Fruit fly (Drosophila melanogaster) whole organism, prepupa: Measurements from ENCODE around the gene CG44085.
A peak's percentile ranks its signal among the peaks of the same experiment; 100 is the strongest.

Source experiments
- CG10631 ChIP-seq: fragments of 200-800 bp; sonication (Bioruptor generic); optimal IDR thresholded peaks from 2 replicates; lab custom pipeline; 2016; ENCODE audit warnings: missing biosample characterization, missing genetic modification characterization
- CG10669 ChIP-seq: fragments of 200-800 bp; sonication (Bioruptor generic); optimal IDR thresholded peaks from 3 replicates; lab custom pipeline; 2018; ENCODE audit warnings: missing biosample characterization, mild to moderate bottlenecking, missing genetic modification characterization, moderate library complexity
- CG11294 ChIP-seq: fragments of 200-800 bp; sonication (Bioruptor generic); IDR thresholded peaks from 2 replicates; pipeline ENCODE4 v1.3.6; 2022; ENCODE audit warnings: missing biosample characterization, missing genetic modification characterization
- CG11762 ChIP-seq: fragments of 200-800 bp; sonication (Bioruptor generic); optimal IDR thresholded peaks from 3 replicates; lab custom pipeline; 2016; ENCODE audit warnings: missing biosample characterization, missing genetic modification characterization; ENCODE audit not compliant: insufficient read depth
- CG11902 ChIP-seq: fragments of 200-800 bp; sonication (Bioruptor generic); optimal IDR thresholded peaks from 3 replicates; lab custom pipeline; 2016; ENCODE audit warnings: missing biosample characterization, missing genetic modification characterization
- CG16779 ChIP-seq: fragments of 200-800 bp; sonication (Bioruptor generic); optimal IDR thresholded peaks from 3 replicates; lab custom pipeline; 2017; ENCODE audit warnings: missing biosample characterization, mild to moderate bottlenecking, missing genetic modification characterization
- CG31627 ChIP-seq: fragments of 200-800 bp; sonication (Bioruptor generic); optimal IDR thresholded peaks from 3 replicates; lab custom pipeline; 2016; ENCODE audit warnings: missing biosample characterization, missing genetic modification characterization
- CG32006 ChIP-seq: fragments of 200-800 bp; sonication (Bioruptor generic); optimal IDR thresholded peaks from 3 replicates; lab custom pipeline; 2017; ENCODE audit warnings: missing biosample characterization, mild to moderate bottlenecking, missing genetic modification characterization
- CG34406 ChIP-seq: fragments of 200-800 bp; sonication (Bioruptor generic); optimal IDR thresholded peaks from 3 replicates; lab custom pipeline; 2016; ENCODE audit warnings: missing biosample characterization, missing genetic modification characterization
- CG3919 ChIP-seq: fragments of 200-800 bp; sonication (Bioruptor generic); optimal IDR thresholded peaks from 3 replicates; lab custom pipeline; 2016; ENCODE audit warnings: missing biosample characterization, missing genetic modification characterization
- CG4318 ChIP-seq: fragments of 200-800 bp; sonication (Bioruptor generic); optimal IDR thresholded peaks from 3 replicates; lab custom pipeline; 2017; ENCODE audit warnings: missing biosample characterization, mild to moderate bottlenecking, missing genetic modification characterization
- CG6276 ChIP-seq: fragments of 200-800 bp; sonication (Bioruptor generic); optimal IDR thresholded peaks from 2 replicates; lab custom pipeline; 2017; ENCODE audit warnings: missing biosample characterization, mild to moderate bottlenecking, missing genetic modification characterization
- CG6808 ChIP-seq: fragments of 200-800 bp; sonication (Bioruptor generic); optimal IDR thresholded peaks from 3 replicates; lab custom pipeline; 2017; ENCODE audit warnings: missing biosample characterization, missing genetic modification characterization, mild to moderate bottlenecking, moderate library complexity, missing genetic modification reagents
- CG6854 ChIP-seq: fragments of 200-800 bp; sonication (Bioruptor generic); optimal IDR thresholded peaks from 2 replicates; lab custom pipeline; 2017; ENCODE audit warnings: missing biosample characterization, mild to moderate bottlenecking, missing genetic modification characterization
- CG7368 ChIP-seq: fragments of 200-800 bp; sonication (Bioruptor generic); optimal IDR thresholded peaks from 3 replicates; lab custom pipeline; 2016; ENCODE audit warnings: missing biosample characterization, missing genetic modification characterization
- CG8119 ChIP-seq: fragments of 200-800 bp; sonication (Bioruptor generic); IDR thresholded peaks from 3 replicates; pipeline ENCODE4 v1.3.6; 2022; ENCODE audit warnings: missing biosample characterization, missing genetic modification characterization
- CG8319 ChIP-seq: fragments of 200-800 bp; sonication (Bioruptor generic); optimal IDR thresholded peaks from 3 replicates; lab custom pipeline; 2016; ENCODE audit warnings: missing biosample characterization, missing genetic modification characterization
- CG8632 ChIP-seq: fragments of 200-800 bp; sonication (Bioruptor generic); optimal IDR thresholded peaks from 3 replicates; lab custom pipeline; 2016; ENCODE audit warnings: missing biosample characterization, missing genetic modification characterization
- CG9139 ChIP-seq: fragments of 200-800 bp; sonication (Bioruptor generic); optimal IDR thresholded peaks from 3 replicates; lab custom pipeline; 2017; ENCODE audit warnings: missing biosample characterization, mild to moderate bottlenecking, missing genetic modification characterization
- Eip75B ChIP-seq: fragments of 200-800 bp; sonication (Bioruptor generic); optimal IDR thresholded peaks from 3 replicates; lab custom pipeline; 2016; ENCODE audit warnings: missing biosample characterization, missing genetic modification characterization
- Eip78C ChIP-seq: fragments of 200-800 bp; sonication (Bioruptor generic); peaks from one replicate; lab custom pipeline; 2016; ENCODE audit warnings: missing biosample characterization, missing genetic modification characterization
- Eip93F ChIP-seq: fragments of 200-800 bp; sonication (Bioruptor generic); optimal IDR thresholded peaks from 2 replicates; lab custom pipeline; 2016; ENCODE audit warnings: missing biosample characterization, mild to moderate bottlenecking, missing genetic modification characterization
- Ets21C ChIP-seq: fragments of 200-800 bp; sonication (Bioruptor generic); optimal IDR thresholded peaks from 3 replicates; lab custom pipeline; 2016; ENCODE audit warnings: missing biosample characterization, missing genetic modification characterization
- Ets96B ChIP-seq: fragments of 200-800 bp; optimal IDR thresholded peaks from 2 replicates; lab custom pipeline; 2019; ENCODE audit warnings: missing biosample characterization, mild to moderate bottlenecking, missing genetic modification characterization, moderate library complexity
- Gug ChIP-seq: fragments of 200-800 bp; sonication (Bioruptor generic); IDR thresholded peaks from 2 replicates; pipeline ENCODE4 v1.3.6; 2022; ENCODE audit warnings: missing biosample characterization, missing genetic modification characterization
- Hr38 ChIP-seq: sonication (Bioruptor generic); optimal IDR thresholded peaks from 2 replicates; lab custom pipeline; 2016; ENCODE audit warnings: missing biosample characterization, missing genetic modification characterization
- Hr39 ChIP-seq: fragments of 200-800 bp; sonication (Bioruptor generic); optimal IDR thresholded peaks from 2 replicates; lab custom pipeline; 2016; ENCODE audit warnings: missing biosample characterization, missing genetic modification characterization
- Hr4 ChIP-seq: fragments of 200-800 bp; sonication (Bioruptor generic); optimal IDR thresholded peaks from 3 replicates; lab custom pipeline; 2016; ENCODE audit warnings: missing biosample characterization, missing genetic modification characterization
- Lpt ChIP-seq: fragments of 200-800 bp; sonication (Bioruptor generic); optimal IDR thresholded peaks from 3 replicates; lab custom pipeline; 2016; ENCODE audit warnings: missing biosample characterization, missing genetic modification characterization
- Met ChIP-seq: fragments of 200-800 bp; sonication (Bioruptor generic); optimal IDR thresholded peaks from 3 replicates; lab custom pipeline; 2016; ENCODE audit warnings: missing biosample characterization, missing genetic modification characterization
- OdsH ChIP-seq: fragments of 200-800 bp; sonication (Bioruptor generic); optimal IDR thresholded peaks from 3 replicates; lab custom pipeline; 2016; ENCODE audit warnings: missing biosample characterization, missing genetic modification characterization
- Smox ChIP-seq: fragments of 200-800 bp; sonication (Bioruptor generic); optimal IDR thresholded peaks from 3 replicates; lab custom pipeline; 2016; ENCODE audit warnings: missing biosample characterization, missing genetic modification characterization
- Sox102F ChIP-seq: fragments of 200-800 bp; sonication (Bioruptor generic); optimal IDR thresholded peaks from 2 replicates; lab custom pipeline; 2016; ENCODE audit warnings: missing biosample characterization, mild to moderate bottlenecking, missing genetic modification characterization
- achi ChIP-seq: fragments of 200-800 bp; sonication (Bioruptor generic); optimal IDR thresholded peaks from 3 replicates; lab custom pipeline; 2016; ENCODE audit warnings: missing biosample characterization, missing genetic modification characterization
- acj6 ChIP-seq: fragments of 200-800 bp; sonication (Bioruptor generic); optimal IDR thresholded peaks from 3 replicates; lab custom pipeline; 2016; ENCODE audit warnings: missing biosample characterization, missing genetic modification characterization
- cyc ChIP-seq: fragments of 200-800 bp; sonication (Bioruptor generic); optimal IDR thresholded peaks from 3 replicates; lab custom pipeline; 2016; ENCODE audit warnings: missing biosample characterization, missing genetic modification characterization
- dac ChIP-seq: fragments of 200-800 bp; sonication (Bioruptor generic); optimal IDR thresholded peaks from 2 replicates; lab custom pipeline; 2017; ENCODE audit warnings: missing biosample characterization, mild to moderate bottlenecking, missing genetic modification characterization
- eg ChIP-seq: fragments of 200-800 bp; sonication (Bioruptor generic); IDR thresholded peaks from 3 replicates; pipeline ENCODE4 v1.3.6; 2022; ENCODE audit warnings: missing biosample characterization, missing genetic modification characterization
- esn ChIP-seq: fragments of 200-800 bp; sonication (Bioruptor generic); optimal IDR thresholded peaks from 2 replicates; lab custom pipeline; 2016; ENCODE audit warnings: missing biosample characterization, mild to moderate bottlenecking, missing genetic modification characterization, moderate library complexity
- fd85E ChIP-seq: fragments of 200-800 bp; sonication (Bioruptor generic); optimal IDR thresholded peaks from 3 replicates; lab custom pipeline; 2016; ENCODE audit warnings: missing biosample characterization, missing genetic modification characterization
- fkh ChIP-seq: fragments of 200-800 bp; sonication (Bioruptor generic); optimal IDR thresholded peaks from 3 replicates; lab custom pipeline; 2017; ENCODE audit warnings: missing biosample characterization, mild to moderate bottlenecking, missing genetic modification characterization, moderate library complexity
- lz ChIP-seq: fragments of 200-800 bp; sonication (Bioruptor generic); optimal IDR thresholded peaks from 3 replicates; lab custom pipeline; 2016; ENCODE audit warnings: missing biosample characterization, missing genetic modification characterization
- pdm3 ChIP-seq: fragments of 200-800 bp; sonication (Bioruptor generic); optimal IDR thresholded peaks from 3 replicates; lab custom pipeline; 2016; ENCODE audit warnings: missing biosample characterization, missing genetic modification characterization
- spab ChIP-seq: fragments of 200-800 bp; sonication (Bioruptor generic); optimal IDR thresholded peaks from 2 replicates; lab custom pipeline; 2017; ENCODE audit warnings: missing biosample characterization, mild to moderate bottlenecking, missing genetic modification characterization, missing genetic modification reagents
- svp ChIP-seq: fragments of 200-800 bp; sonication (Bioruptor generic); peaks from one replicate; lab custom pipeline; 2016; ENCODE audit warnings: missing biosample characterization, missing genetic modification characterization
- topi ChIP-seq: fragments of 200-800 bp; sonication (Bioruptor generic); optimal IDR thresholded peaks from 3 replicates; lab custom pipeline; 2016; ENCODE audit warnings: missing biosample characterization, missing genetic modification characterization
- vri ChIP-seq: fragments of 200-800 bp; sonication (Bioruptor generic); optimal IDR thresholded peaks from 3 replicates; lab custom pipeline; 2016; ENCODE audit warnings: missing biosample characterization, mild to moderate bottlenecking, missing genetic modification characterization

CG44085 gene

DNA sequence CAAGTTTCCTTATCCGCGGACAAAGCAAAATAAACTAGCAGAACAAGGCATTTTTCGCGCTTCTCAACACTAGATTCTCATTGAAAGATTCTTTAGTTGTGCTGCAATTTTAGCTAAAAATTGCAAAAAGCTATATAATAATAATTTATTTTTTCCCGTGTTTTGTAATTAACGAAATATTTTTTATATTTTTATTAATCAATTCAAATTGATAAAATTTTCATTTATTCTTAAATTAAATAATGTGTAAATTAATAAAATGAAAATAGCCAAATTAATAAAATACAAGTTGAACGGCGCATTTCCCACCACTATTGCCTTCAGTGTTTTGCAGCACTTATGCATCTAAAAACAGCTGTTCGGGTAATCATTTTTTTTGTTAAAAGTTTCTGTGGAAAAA is 25.6 kb downstream of the CG44085 start, which contains the start of the genes Drep4 and Uvrag (continued):
- TF ChIP-seq Smox (no peak), acj6 (peak; percentile 70), CG11294 (GFP tag; lab: Robert Waterston, UW) (no peak), vri (GFP tag; lab: Kevin White, UChicago) (no peak), Hr4 (GFP tag; lab: Kevin White, UChicago) (no peak), CG8632 (GFP tag; lab: Kevin White, UChicago) (peak; percentile 40), svp (GFP tag; lab: Kevin White, UChicago) (no peak), Eip93F (GFP tag; lab: Kevin White, UChicago) (no peak), CG11762 (GFP tag; lab: Kevin White, UChicago) (no peak), CG3919 (no peak), CG7368 (GFP tag; lab: Kevin White, UChicago) (no peak), achi (peak; percentile 69), Ets21C (GFP tag; lab: Kevin White, UChicago) (peak; percentile 9), fd85E (GFP tag; lab: Kevin White, UChicago) (no peak), CG11902 (GFP tag; lab: Kevin White, UChicago) (peak; percentile 34), Lpt (GFP tag; lab: Kevin White, UChicago) (no peak), Eip75B (GFP tag; lab: Kevin White, UChicago) (no peak), Ets96B (tag; lab: Kevin White, UChicago) (peak; percentile 63), CG6808 (no peak), CG4318 (GFP tag; lab: Kevin White, UChicago) (peak; percentile 54), Hr38 (GFP tag; lab: Kevin White, UChicago) (no peak), Gug (GFP tag; lab: Robert Waterston, UW) (no peak), Met (GFP tag; lab: Kevin White, UChicago) (peak; percentile 52), lz (GFP tag; lab: Kevin White, UChicago) (no peak), spab (GFP tag; lab: Kevin White, UChicago) (no peak), CG8119 (no peak; the same call in 1 of the 3 replicates)

DNA sequence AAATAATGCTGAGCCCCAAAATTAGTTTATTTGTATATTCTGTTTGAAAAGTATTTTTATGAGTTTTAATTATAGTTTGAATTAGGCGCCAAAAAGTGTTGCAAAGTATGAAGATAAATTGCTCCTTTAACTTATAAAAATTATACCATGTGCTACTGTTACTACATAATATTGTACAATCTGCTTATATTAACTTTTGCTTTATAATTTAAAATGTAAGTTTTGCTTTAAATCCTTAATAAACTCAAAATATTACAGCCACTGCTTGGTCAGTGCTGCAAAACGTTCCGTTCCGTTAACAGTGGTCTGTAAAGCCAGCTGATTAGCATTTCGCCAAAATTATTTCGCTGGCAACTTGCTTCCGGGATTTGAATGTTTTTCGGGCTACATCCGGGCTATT is 28.9 kb downstream of the CG44085 start, which contains the start of gene CG31729:
Gene CG31729 (plus strand): TSS at position 309 of the 400 bp plus-strand sequence.
- TF ChIP-seq acj6 (peak; percentile 15), CG10669 (GFP tag; lab: Kevin White, UChicago) (no peak), CG3919 (peak; percentile 61), dac (GFP tag; lab: Kevin White, UChicago) (no peak), eg (GFP tag; lab: Robert Waterston, UW) (no peak), svp (GFP tag; lab: Kevin White, UChicago) (no peak), Hr39 (GFP tag; lab: Kevin White, UChicago) (peak; percentile 28), esn (GFP tag; lab: Kevin White, UChicago) (peak; percentile 44), pdm3 (GFP tag; lab: Kevin White, UChicago) (peak; percentile 25), Hr4 (GFP tag; lab: Kevin White, UChicago) (no peak), cyc (GFP tag; lab: Kevin White, UChicago) (peak; percentile 55), CG8319 (GFP tag; lab: Kevin White, UChicago) (peak; percentile 4), Sox102F (GFP tag; lab: Kevin White, UChicago) (peak; percentile 3), CG31627 (GFP tag; lab: Kevin White, UChicago) (peak; percentile 23), CG6854 (GFP tag; lab: Kevin White, UChicago) (no peak), CG10631 (GFP tag; lab: Kevin White, UChicago) (peak; percentile 2), Eip93F (GFP tag; lab: Kevin White, UChicago) (peak; percentile 5), CG16779 (no peak), Lpt (GFP tag; lab: Kevin White, UChicago) (no peak), fd85E (GFP tag; lab: Kevin White, UChicago) (no peak), CG6276 (no peak), Met (GFP tag; lab: Kevin White, UChicago) (peak; percentile 19), CG34406 (GFP tag; lab: Kevin White, UChicago) (no peak), topi (peak; percentile 51), CG8119 (no peak), CG4318 (GFP tag; lab: Kevin White, UChicago) (no peak), Eip78C (peak; percentile 90), OdsH (GFP tag; lab: Kevin White, UChicago) (peak; percentile 43), CG9139 (GFP tag; lab: Kevin White, UChicago) (no peak), lz (GFP tag; lab: Kevin White, UChicago) (peak; percentile 22), fkh (GFP tag; lab: Kevin White, UChicago) (no peak), CG32006 (no peak), Hr38 (GFP tag; lab: Kevin White, UChicago) (no peak), Eip75B (GFP tag; lab: Kevin White, UChicago) (peak; percentile 18)
